Fruit fly (Drosophila melanogaster): ENCODE data around the gene Megf8.
A peak's percentile ranks its signal among the peaks of the same experiment; 100 is the strongest.

The Megf8 gene

dm6 chr2L:8083427-8084295, 40.4 kb downstream of the Megf8 start:
- TF ChIP-seq pdm3 (GFP tag; optimal IDR thresholded peaks at IDR 0.05): no peak
- TF ChIP-seq Lpt (GFP tag; optimal IDR thresholded peaks at IDR 0.05): peak; percentile 41
- no peak for TF ChIP-seq CG8632 (GFP tag; optimal IDR thresholded peaks at IDR 0.05)
- peak; percentile 54; the same call in 1 of the 3 replicates for TF ChIP-seq CG8119 (GFP tag; IDR thresholded peaks at IDR 0.05)
- peak; percentile 3 for TF ChIP-seq CG6808 (GFP tag; optimal IDR thresholded peaks at IDR 0.05)
- peak; percentile 7 for TF ChIP-seq CG9139 (GFP tag; optimal IDR thresholded peaks at IDR 0.05)
- no peak for TF ChIP-seq Hr38 (GFP tag; optimal IDR thresholded peaks at IDR 0.05)
- no peak for TF ChIP-seq Sox102F (GFP tag; optimal IDR thresholded peaks at IDR 0.05)
- no peak; the same call in 1 of the 2 replicates for TF ChIP-seq CG15336 (GFP tag; IDR thresholded peaks at IDR 0.05)
- TF ChIP-seq Ets96B (tag; optimal IDR thresholded peaks at IDR 0.05): no peak
- no peak for TF ChIP-seq CG16779 (tag; optimal IDR thresholded peaks at IDR 0.05)
- peak; percentile 26 for TF ChIP-seq dsx (GFP tag; optimal IDR thresholded peaks at IDR 0.05; ENCODE audit: poor library complexity, severe bottlenecking)
- TF ChIP-seq fd85E (GFP tag; optimal IDR thresholded peaks at IDR 0.05): peak; percentile 27
- no peak for TF ChIP-seq CG6792 (GFP tag; optimal IDR thresholded peaks at IDR 0.05)
- no peak for TF ChIP-seq achi (GFP tag; optimal IDR thresholded peaks at IDR 0.05)
- no peak for TF ChIP-seq CG11902 (GFP tag; optimal IDR thresholded peaks at IDR 0.05)
- no peak for TF ChIP-seq esn (GFP tag; optimal IDR thresholded peaks at IDR 0.05)
- TF ChIP-seq topi (GFP tag; optimal IDR thresholded peaks at IDR 0.05): no peak
- no peak for TF ChIP-seq spab (GFP tag; optimal IDR thresholded peaks at IDR 0.05)
- peak; percentile 6 for TF ChIP-seq CG3919 (GFP tag; optimal IDR thresholded peaks at IDR 0.05)
- no peak for TF ChIP-seq CG1621 (tag; optimal IDR thresholded peaks at IDR 0.05)
- no peak for TF ChIP-seq acj6 (GFP tag; optimal IDR thresholded peaks at IDR 0.05)
- TF ChIP-seq Ets21C (GFP tag; optimal IDR thresholded peaks at IDR 0.05): no peak
- TF ChIP-seq Smox (GFP tag; optimal IDR thresholded peaks at IDR 0.05): no peak
- no peak for TF ChIP-seq CG4318 (GFP tag; optimal IDR thresholded peaks at IDR 0.05)
- TF ChIP-seq vri (GFP tag; optimal IDR thresholded peaks at IDR 0.05): peak; percentile 93
- no peak for TF ChIP-seq CG34406 (GFP tag; optimal IDR thresholded peaks at IDR 0.05)
- TF ChIP-seq Eip75B (GFP tag; optimal IDR thresholded peaks at IDR 0.05): no peak
- no peak for TF ChIP-seq CG3032 (tag; optimal IDR thresholded peaks at IDR 0.05)
- TF ChIP-seq CG6276 (GFP tag; optimal IDR thresholded peaks at IDR 0.05): no peak
- TF ChIP-seq Sox15 (GFP tag; optimal IDR thresholded peaks at IDR 0.05): no peak
- no peak for TF ChIP-seq OdsH (GFP tag; optimal IDR thresholded peaks at IDR 0.05)
- TF ChIP-seq Hr39 (GFP tag; optimal IDR thresholded peaks at IDR 0.05): no peak
- no peak for TF ChIP-seq CG10669 (GFP tag; optimal IDR thresholded peaks at IDR 0.05)
- no peak for TF ChIP-seq lz (GFP tag; optimal IDR thresholded peaks at IDR 0.05)
- TF ChIP-seq CG6854 (GFP tag; optimal IDR thresholded peaks at IDR 0.05): peak; percentile 28
- TF ChIP-seq Eip78C (GFP tag): peak; percentile 47
- TF ChIP-seq net (GFP tag; optimal IDR thresholded peaks at IDR 0.05): peak; percentile 30
- no peak for TF ChIP-seq Met (GFP tag; optimal IDR thresholded peaks at IDR 0.05)
- no peak for TF ChIP-seq Hr4 (GFP tag; optimal IDR thresholded peaks at IDR 0.05)
- no peak for TF ChIP-seq Blimp-1 (GFP tag; optimal IDR thresholded peaks at IDR 0.05)
- peak; percentile 37; the same call in 2 of the 3 replicates for TF ChIP-seq CG6163 (GFP tag; IDR thresholded peaks at IDR 0.05)
- no peak for TF ChIP-seq CG11294 (GFP tag; IDR thresholded peaks at IDR 0.05)
- TF ChIP-seq Eip93F (GFP tag; optimal IDR thresholded peaks at IDR 0.05): no peak
- peak; percentile 99 for TF ChIP-seq svp (GFP tag)
- no peak for TF ChIP-seq CG11762 (GFP tag; optimal IDR thresholded peaks at IDR 0.05; ENCODE audit: insufficient read depth)
- TF ChIP-seq CG31627 (GFP tag; optimal IDR thresholded peaks at IDR 0.05): no peak
- TF ChIP-seq eg (GFP tag; IDR thresholded peaks at IDR 0.05): peak; percentile 50; the same call in 2 of the 3 replicates
- no peak for TF ChIP-seq CG7368 (GFP tag; optimal IDR thresholded peaks at IDR 0.05)
- no peak for TF ChIP-seq cyc (GFP tag; optimal IDR thresholded peaks at IDR 0.05)
- TF ChIP-seq CG10631 (GFP tag; optimal IDR thresholded peaks at IDR 0.05): no peak

Measured in whole organism, prepupa.